Fruit fly (Drosophila melanogaster) S2 (cell line): Measurements from ENCODE around the gene CG43346.

Source experiments
- CG8478 ChIP-seq: fragments of >200 bp; optimal IDR thresholded peaks from 2 replicates; lab custom pipeline; 2018
- CTCF ChIP-seq, 2 experiments: fragments of >200 bp; optimal IDR thresholded peaks; 2 replicates each; lab custom pipeline; 2018

- TF ChIP-seq CTCF (optimal IDR thresholded peaks at IDR 0.05; lab: Kevin White, UChicago) = no peak
- no peak for TF ChIP-seq CG8478 (lab: Kevin White, UChicago)
Measured at dm6 chr2L:21163311-21163842, 5.0 kb downstream of the CG43346 start, which contains the start of gene Noc2.
